Fruit fly (Drosophila melanogaster): Measurements from ENCODE around the gene Dd.

The Dd gene

DNA sequence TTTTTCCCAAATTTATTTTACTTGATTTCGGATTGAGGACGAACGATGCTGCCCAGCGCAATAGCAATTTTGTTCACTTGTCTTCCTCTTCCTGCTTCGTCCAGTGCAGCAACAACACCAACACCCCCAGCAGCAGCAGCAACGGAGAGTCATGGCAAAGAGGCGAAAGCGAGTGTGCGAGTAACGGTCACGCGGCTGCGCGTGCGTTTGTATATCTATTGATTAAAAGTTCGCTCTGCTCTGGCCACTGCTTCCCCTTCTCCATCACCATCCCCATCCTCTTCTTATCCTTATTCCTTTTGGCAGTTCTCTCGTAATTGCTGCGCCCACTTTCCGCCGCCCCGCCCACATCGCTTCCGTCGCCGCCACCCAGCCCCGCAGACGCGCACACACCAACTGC, 14.3 kb upstream of the Dd start:
- no peak for TF ChIP-seq noc (tag; optimal IDR thresholded peaks at IDR 0.05)

DNA sequence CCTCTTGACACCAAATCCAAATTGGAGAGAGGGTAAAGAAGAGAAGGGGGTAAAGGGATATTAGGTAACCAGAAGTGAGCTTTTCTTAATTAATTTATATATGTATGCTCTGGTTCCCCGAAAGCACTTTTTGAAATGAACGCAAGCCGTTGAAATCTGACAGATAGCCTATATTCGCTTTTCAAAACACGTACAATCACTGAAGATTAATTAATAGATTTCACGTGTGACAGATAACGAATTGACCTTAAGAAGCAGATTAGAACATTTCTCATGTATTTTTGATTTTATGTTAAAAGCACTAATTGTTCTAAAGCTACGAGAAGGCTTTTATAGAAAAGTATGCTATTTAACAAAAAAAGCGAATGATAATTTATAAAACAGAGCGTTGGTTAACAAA, 13.2 kb upstream of the Dd start:
- peak; percentile 10 for TF ChIP-seq noc (tag; optimal IDR thresholded peaks at IDR 0.05)

DNA sequence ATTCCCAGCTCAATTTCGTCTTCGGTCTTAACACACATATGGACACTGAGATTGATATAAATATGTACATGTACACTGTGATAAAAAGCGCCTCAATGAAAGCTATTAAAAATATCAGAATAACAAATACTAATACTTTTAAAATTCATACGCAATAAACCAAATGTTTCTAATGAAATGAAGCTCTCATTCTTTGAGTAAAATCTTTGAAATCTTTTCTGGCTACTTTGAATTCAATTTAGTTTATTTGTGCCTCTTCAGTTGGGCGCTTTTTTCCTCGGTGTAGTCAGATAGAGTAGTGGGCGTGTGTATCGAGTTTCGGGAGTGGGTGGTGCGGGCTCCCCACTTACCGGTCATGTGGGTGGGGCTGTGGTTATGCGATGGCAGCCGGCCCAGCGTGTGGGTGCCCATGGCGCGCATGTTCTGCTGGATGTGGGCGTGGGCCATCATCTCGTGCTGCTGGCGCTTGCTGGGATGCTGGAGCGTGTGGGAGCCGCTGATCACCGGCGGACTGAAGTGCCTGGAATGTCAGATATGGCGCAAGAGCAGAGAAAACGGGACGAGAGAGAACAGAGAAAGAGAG, 10.8 kb upstream of the Dd start:
- no peak for TF ChIP-seq noc (tag; optimal IDR thresholded peaks at IDR 0.05)

DNA sequence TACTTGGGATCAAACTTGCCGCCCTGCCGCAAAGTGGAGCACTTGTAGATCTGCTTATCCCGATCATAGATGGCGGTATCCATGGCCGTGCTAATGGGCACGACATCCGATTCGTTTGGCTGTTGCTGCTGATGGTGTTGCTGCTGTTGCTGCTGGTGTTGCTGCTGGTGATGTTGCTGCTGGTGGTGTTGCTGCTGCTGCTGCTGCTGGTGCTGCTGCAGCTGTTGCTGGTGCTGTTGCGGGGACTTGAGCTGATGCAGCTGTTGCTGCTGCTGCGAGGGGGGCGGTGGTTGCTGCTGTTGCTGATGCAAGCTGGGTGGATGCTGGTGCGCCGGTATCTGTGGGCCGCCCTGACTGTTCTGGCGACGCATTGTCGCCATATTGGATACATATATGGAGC, 9.3 kb upstream of the Dd start:
- no peak for TF ChIP-seq noc (tag; optimal IDR thresholded peaks at IDR 0.05)

- TF ChIP-seq noc (tag; optimal IDR thresholded peaks at IDR 0.05), result no peak
These were observed 576 bp downstream of the Dd start for dm6 chrX:21323171-21323695.

DNA sequence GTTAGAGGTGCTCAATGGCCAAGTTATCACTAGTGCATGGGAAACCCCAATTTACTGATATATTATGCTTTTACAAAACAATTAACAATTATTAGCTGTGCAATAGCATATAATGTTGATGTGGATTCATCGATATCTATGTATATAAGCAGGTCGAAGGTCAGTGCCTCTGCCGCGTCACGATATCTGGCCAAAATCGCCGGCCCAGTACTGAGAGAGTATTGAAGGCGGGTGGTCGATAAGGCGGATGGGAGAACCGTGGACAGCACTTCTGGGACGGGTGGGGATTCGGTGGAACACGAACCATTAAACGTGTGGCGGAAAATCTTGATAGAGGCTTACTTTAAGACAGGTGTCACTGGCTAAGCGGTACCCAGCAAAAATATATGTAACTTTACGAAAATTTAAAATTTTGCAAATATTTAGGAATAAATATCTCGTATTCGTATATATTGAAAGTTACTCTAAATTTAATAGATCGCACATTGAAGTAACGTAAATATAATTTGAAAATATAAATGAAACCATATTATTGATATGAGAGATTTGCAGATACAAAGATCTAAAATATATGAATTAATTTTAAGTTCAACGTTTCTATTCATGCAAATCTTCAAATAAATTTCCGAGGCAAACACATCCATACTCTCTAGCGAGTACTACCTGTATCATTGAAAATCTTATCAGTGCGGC, 1.4 kb downstream of the Dd start:
- no peak for TF ChIP-seq noc (tag; optimal IDR thresholded peaks at IDR 0.05)

dm6 chrX:21319202-21319772, 4.5 kb downstream of the Dd start, which contains the start of the genes SLIRP1 and anox:
Gene SLIRP1 (minus strand): TSS chrX:21319296.
Gene anox (minus strand): TSS chrX:21319296.
- peak; percentile 90 for TF ChIP-seq noc (tag; optimal IDR thresholded peaks at IDR 0.05)

dm6 chrX:21317422-21317821, 6.4 kb downstream of the Dd start, which contains the start of gene CG1801:
Gene CG1801 (minus strand): TSS chrX:21317522.
- TF ChIP-seq noc (tag; optimal IDR thresholded peaks at IDR 0.05), result no peak

- TF ChIP-seq noc (tag; optimal IDR thresholded peaks at IDR 0.05), result no peak
These were observed 8.0 kb downstream of the Dd start, which contains the start of gene Rpt6 for dm6 chrX:21315852-21316251. Gene Rpt6 (plus strand): TSS chrX:21316052.

dm6 chrX:21306485-21307142, 17.2 kb downstream of the Dd start, which contains the start of gene Abca3:
Gene Abca3 (minus strand): TSS chrX:21306665.
- peak; percentile 81 for TF ChIP-seq noc (tag; optimal IDR thresholded peaks at IDR 0.05)

DNA sequence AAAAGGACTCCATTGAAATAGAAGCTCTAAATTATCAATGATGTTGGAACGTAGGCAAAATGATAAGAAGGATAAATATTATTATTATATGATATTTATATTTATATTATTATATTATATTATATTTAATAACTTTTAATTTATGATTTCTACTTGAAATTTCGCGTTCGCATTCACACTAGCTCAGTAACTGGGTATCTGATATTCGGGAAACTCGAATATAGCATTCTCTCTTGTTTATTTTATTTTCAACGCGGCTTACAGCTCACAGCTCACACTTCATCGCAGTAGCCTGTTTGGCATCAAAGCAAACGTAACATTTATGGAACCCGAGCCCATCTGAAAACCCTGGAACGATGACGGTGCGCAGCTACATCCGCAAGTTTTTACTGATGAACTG, 38.8 kb downstream of the Dd start, which contains the start of gene CG1494:
TSS of gene CG1494 (plus strand) at position 301 of the 400 bp plus-strand sequence.
- no peak for TF ChIP-seq noc (tag; optimal IDR thresholded peaks at IDR 0.05)

dm6 chrX:21282035-21282434, 41.8 kb downstream of the Dd start:
- TF ChIP-seq noc (tag; optimal IDR thresholded peaks at IDR 0.05), result no peak

- peak; percentile 2 for TF ChIP-seq noc (tag; optimal IDR thresholded peaks at IDR 0.05)
These were observed 42.5 kb downstream of the Dd start, which contains the start of gene Mnr for dm6 chrX:21281039-21281911. Gene Mnr (minus strand): TSS chrX:21281171.

DNA sequence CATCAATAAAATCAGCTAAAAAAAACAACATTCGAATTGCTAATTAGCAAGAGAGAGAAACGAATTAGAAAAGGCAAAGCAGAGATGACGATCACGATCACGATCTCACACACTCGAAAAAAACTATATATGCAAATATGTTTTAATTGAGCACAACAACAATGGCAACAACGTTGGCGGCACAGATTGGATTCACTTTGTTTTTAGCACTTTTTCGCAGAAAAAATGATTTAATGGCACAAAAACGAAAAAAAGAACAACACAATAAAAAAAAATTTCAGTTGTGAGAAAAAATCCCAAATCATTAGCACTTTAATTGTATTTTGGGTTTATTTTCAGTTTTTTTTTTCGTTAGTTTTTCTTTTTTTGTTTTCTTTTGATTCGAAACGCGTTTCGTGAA, 43.2 kb downstream of the Dd start:
- peak; percentile 33 for TF ChIP-seq noc (tag; optimal IDR thresholded peaks at IDR 0.05)

DNA sequence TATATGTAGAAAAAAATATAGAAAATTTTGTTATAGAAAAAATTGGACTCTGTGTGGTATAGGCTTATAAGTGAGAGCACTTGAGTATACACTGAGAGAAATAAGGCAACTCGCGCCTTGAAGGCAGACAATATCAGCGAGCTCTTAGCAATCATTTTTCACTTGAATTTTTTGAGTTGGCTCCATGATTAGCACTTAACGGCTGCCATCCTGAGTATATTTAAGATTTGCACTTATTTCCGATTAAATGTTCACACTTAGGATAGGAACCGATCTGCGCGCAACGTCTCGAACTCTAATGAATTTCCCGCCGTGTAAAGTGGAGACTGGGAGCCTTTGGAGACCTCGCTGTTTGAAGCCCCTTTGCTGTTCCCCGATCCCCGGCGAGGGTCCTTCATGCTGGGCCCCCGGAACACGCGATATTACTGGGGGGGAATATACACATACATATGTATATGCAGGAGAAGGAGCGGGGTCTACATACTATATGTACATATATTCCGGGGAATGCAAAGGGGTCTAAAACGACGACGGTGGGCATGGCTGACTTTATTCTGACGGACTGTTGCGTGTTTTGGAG, 44.4 kb downstream of the Dd start:
- TF ChIP-seq noc (tag; optimal IDR thresholded peaks at IDR 0.05), result no peak

Data from whole organism, larva.